Worm (Caenorhabditis elegans) whole organism, midembryonic: ENCODE results near the gene tbh-1.

ENCODE experiments used
- T22C8.4 ChIP-seq: fragments of 200-800 bp; sonication (Bioruptor generic); IDR thresholded peaks from 2 replicates; pipeline ENCODE4 v1.3.6; 2022; ENCODE audit warnings: missing genetic modification characterization, missing compliant biosample characterization
- flt-1 ChIP-seq: fragments of 200-800 bp; sonication (Bioruptor generic); IDR thresholded peaks from 2 replicates; pipeline ENCODE4 v1.3.6; 2022; ENCODE audit warnings: missing genetic modification characterization, missing compliant biosample characterization
- ztf-29 ChIP-seq: fragments of 200-800 bp; sonication (Bioruptor generic); IDR thresholded peaks from 2 replicates; pipeline ENCODE4 v1.3.6; 2022; ENCODE audit warnings: missing genetic modification reagents, missing genetic modification characterization, missing compliant biosample characterization

DNA sequence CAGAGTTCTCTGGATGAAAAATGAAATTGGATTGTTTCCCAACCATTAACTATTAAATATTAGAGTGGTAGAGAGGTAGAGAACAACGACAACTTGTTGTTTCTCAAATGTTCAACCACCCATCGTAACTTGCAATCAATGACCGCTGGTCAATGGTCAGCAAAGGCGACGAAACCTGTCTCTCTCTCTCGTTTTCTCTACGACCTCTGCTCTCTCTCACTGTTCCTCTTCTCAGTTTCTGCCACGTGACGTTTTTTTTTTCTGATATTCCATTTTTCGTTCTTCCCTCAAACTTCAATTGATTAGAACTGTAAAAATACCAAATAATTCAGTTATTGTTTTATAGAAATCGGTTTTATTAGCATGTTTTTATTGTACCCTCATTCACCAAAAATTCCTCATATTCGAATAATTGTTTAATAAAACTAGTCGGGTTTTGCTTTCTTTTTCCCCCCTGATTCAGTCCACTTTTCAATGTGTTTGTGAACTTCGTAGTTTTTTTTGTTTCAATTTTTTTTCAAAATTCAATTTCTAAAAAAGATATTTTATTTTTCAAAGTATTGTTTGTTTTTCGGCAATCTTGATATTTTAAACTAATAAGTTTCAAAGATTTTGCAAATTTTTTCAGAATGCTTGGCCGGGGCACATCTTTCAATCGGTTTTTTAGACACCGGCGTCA lies 7.6 kb downstream of the tbh-1 start, which contains the start of gene suox-1:
- TF ChIP-seq T22C8.4 (GFP tag; lab: Robert Waterston, UW) (no peak), flt-1 (no peak), ztf-29 (GFP tag; lab: Robert Waterston, UW) (no peak)
